Fruit fly (Drosophila melanogaster) whole organism, pupa: ENCODE measurements around the gene ArfGAP3.

Source experiments
- CG34367 ChIP-seq: fragments of 200-800 bp; sonication (Bioruptor generic); optimal IDR thresholded peaks from 2 replicates; lab custom pipeline; 2018; ENCODE audit warnings: missing biosample characterization, mild to moderate bottlenecking, missing genetic modification characterization
- CG8159 ChIP-seq: fragments of 200-800 bp; sonication (Bioruptor generic); optimal IDR thresholded peaks from 3 replicates; lab custom pipeline; 2018; ENCODE audit warnings: missing biosample characterization, mild to moderate bottlenecking, missing genetic modification characterization, moderate library complexity
- EcR ChIP-seq: fragments of 200-800 bp; sonication (Bioruptor generic); optimal IDR thresholded peaks from 3 replicates; lab custom pipeline; 2019; ENCODE audit warnings: missing biosample characterization, missing genetic modification characterization, mild to moderate bottlenecking, moderate library complexity, missing genetic modification reagents

DNA sequence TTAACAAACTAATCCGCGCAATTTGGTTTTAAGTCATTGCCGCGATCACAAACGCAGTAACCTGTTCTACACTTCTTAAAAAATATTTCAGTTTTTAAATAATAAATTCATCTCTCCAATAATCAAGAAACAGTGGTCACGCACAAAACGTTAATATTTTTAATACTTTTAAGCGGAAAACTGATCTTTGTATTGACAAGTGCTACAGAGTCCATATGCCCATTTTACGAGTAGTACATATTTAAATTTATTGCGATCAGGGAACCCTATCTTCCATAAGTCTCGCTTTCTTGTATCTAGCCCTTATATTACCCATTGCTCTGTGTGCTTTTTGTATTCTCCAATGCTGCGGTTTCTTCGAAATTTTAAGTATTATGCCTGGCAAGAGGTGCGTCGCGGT is 12.1 kb upstream of the ArfGAP3 start, which contains the start of gene CG32454:
- TF ChIP-seq CG8159, result no peak
- TF ChIP-seq EcR (GFP tag; lab: Kevin White, UChicago), result no peak
- no peak for TF ChIP-seq CG34367 (tag; lab: Kevin White, UChicago)
